Fruit fly (Drosophila melanogaster): ENCODE results near the gene CG14186.

The CG14186 gene

dm6 chr3L:20140589-20141207 lies 37.1 kb upstream of the CG14186 start, which contains the start of gene CG7328 (continued):
- no peak for TF ChIP-seq sna (GFP tag; IDR thresholded peaks at IDR 0.05; ENCODE audit: partially characterized antibody)
- peak; percentile 78 for TF ChIP-seq CoRest (tag; optimal IDR thresholded peaks at IDR 0.05)
- TF ChIP-seq CG7987 (GFP tag; optimal IDR thresholded peaks at IDR 0.05), result no peak
- TF ChIP-seq CG7786 (GFP tag; optimal IDR thresholded peaks at IDR 0.05), result peak; percentile 47
- TF ChIP-seq CG14441 (GFP tag; IDR thresholded peaks at IDR 0.05), result peak; percentile 14; the same call in 1 of the 2 replicates
- TF ChIP-seq CG14667 (GFP tag; IDR thresholded peaks at IDR 0.05), result 0 out of 2 replicates have a peak, but pooled peaks have one; percentile 9
- no peak for TF ChIP-seq CG42726 (GFP tag; IDR thresholded peaks at IDR 0.05; ENCODE audit: partially characterized antibody)
- peak; percentile 40 for TF ChIP-seq Abd-B (GFP tag; optimal IDR thresholded peaks at IDR 0.05)
- no peak for TF ChIP-seq CG4424 (GFP tag; optimal IDR thresholded peaks at IDR 0.05)
- peak; percentile 71 for TF ChIP-seq fd3F (GFP tag; optimal IDR thresholded peaks at IDR 0.05)
- TF ChIP-seq gt (GFP tag; IDR thresholded peaks at IDR 0.05), result no peak
- peak; percentile 50 for TF ChIP-seq mam (GFP tag; optimal IDR thresholded peaks at IDR 0.05)
- TF ChIP-seq CG9215 (GFP tag; IDR thresholded peaks at IDR 0.05), result peak; percentile 53
- no peak for TF ChIP-seq eve (GFP tag; optimal IDR thresholded peaks at IDR 0.05)
- no peak for TF ChIP-seq CG13123 (GFP tag; optimal IDR thresholded peaks at IDR 0.05)
- TF ChIP-seq CG1832 (GFP tag; optimal IDR thresholded peaks at IDR 0.05), result no peak
- TF ChIP-seq her (GFP tag; optimal IDR thresholded peaks at IDR 0.05), result no peak
- no peak for TF ChIP-seq CG1647 (GFP tag; optimal IDR thresholded peaks at IDR 0.05)
- peak; percentile 33 for TF ChIP-seq CG1602 (GFP tag; optimal IDR thresholded peaks at IDR 0.05)
- peak; percentile 37 for TF ChIP-seq Hand (GFP tag; optimal IDR thresholded peaks at IDR 0.05)
- no peak for TF ChIP-seq Jarid2 (GFP tag; optimal IDR thresholded peaks at IDR 0.05)
- TF ChIP-seq TFAM (GFP tag; optimal IDR thresholded peaks at IDR 0.05), result no peak
- no peak for TF ChIP-seq CG30020 (tag; optimal IDR thresholded peaks at IDR 0.05)
- TF ChIP-seq Usf (GFP tag; optimal IDR thresholded peaks at IDR 0.05), result peak; percentile 23
- TF ChIP-seq disco-r (GFP tag; optimal IDR thresholded peaks at IDR 0.05), result no peak
- peak; percentile 61 for TF ChIP-seq seq (GFP tag; IDR thresholded peaks at IDR 0.05)
- TF ChIP-seq da (GFP tag; optimal IDR thresholded peaks at IDR 0.05), result peak; percentile 29
- TF ChIP-seq Adf1 (GFP tag; IDR thresholded peaks at IDR 0.05), result peak; percentile 33; the same call in 1 of the 2 replicates
- no peak for TF ChIP-seq Scr (GFP tag; IDR thresholded peaks at IDR 0.05; ENCODE audit: partially characterized antibody)
- no peak for TF ChIP-seq CG3726 (GFP tag; IDR thresholded peaks at IDR 0.05)
- TF ChIP-seq bcd (GFP tag; optimal IDR thresholded peaks at IDR 0.05), result peak; percentile 55
- TF ChIP-seq zf30C (GFP tag; optimal IDR thresholded peaks at IDR 0.05), result no peak
- 0 out of 3 replicates have a peak, but pooled peaks have one; percentile 56 for TF ChIP-seq so (GFP tag; IDR thresholded peaks at IDR 0.05)
- peak; percentile 66; the same call in 2 of the 3 replicates for TF ChIP-seq CG11695 (GFP tag; IDR thresholded peaks at IDR 0.05)
- peak; percentile 6; the same call in 1 of the 2 replicates for TF ChIP-seq HLH3B (GFP tag; IDR thresholded peaks at IDR 0.05)
- TF ChIP-seq Drgx (GFP tag; IDR thresholded peaks at IDR 0.05), result no peak
- no peak for TF ChIP-seq gro (GFP tag; optimal IDR thresholded peaks at IDR 0.05)
- TF ChIP-seq vnd (GFP tag; IDR thresholded peaks at IDR 0.05; ENCODE audit: partially characterized antibody), result no peak
- no peak for TF ChIP-seq CG18011 (GFP tag; optimal IDR thresholded peaks at IDR 0.05)
- no peak for TF ChIP-seq CG4617 (GFP tag; optimal IDR thresholded peaks at IDR 0.05; ENCODE audit: borderline replicate concordance)
- TF ChIP-seq tgo (GFP tag; IDR thresholded peaks at IDR 0.05), result peak; percentile 49; the same call in 1 of the 3 replicates
- TF ChIP-seq CG16815 (GFP tag; optimal IDR thresholded peaks at IDR 0.05), result peak; percentile 34
- peak; percentile 71 for TF ChIP-seq Rfx (GFP tag; IDR thresholded peaks at IDR 0.05)
- no peak for TF ChIP-seq CG18262 (tag; optimal IDR thresholded peaks at IDR 0.05)
- TF ChIP-seq CG1233 (GFP tag; optimal IDR thresholded peaks at IDR 0.05), result no peak
- no peak for TF ChIP-seq bigmax (GFP tag; optimal IDR thresholded peaks at IDR 0.05)
- no peak for TF ChIP-seq CG9797 (GFP tag; optimal IDR thresholded peaks at IDR 0.05)
- no peak for TF ChIP-seq Bteb2 (GFP tag; optimal IDR thresholded peaks at IDR 0.05)
- TF ChIP-seq CG18476 (GFP tag; optimal IDR thresholded peaks at IDR 0.05), result peak; percentile 12
- TF ChIP-seq oc (tag; optimal IDR thresholded peaks at IDR 0.05), result no peak
